Worm (Caenorhabditis elegans): ENCODE measurements around the gene xrn-1.

Gene xrn-1

ce11 chrII:14059767-14060166, 8.9 kb upstream of the xrn-1 start, which contains the start of gene rpb-11 (continued):
- no peak for TF ChIP-seq nhr-76 (tag; optimal IDR thresholded peaks at IDR 0.05)
- TF ChIP-seq mml-1 (tag; optimal IDR thresholded peaks at IDR 0.05): no peak
- no peak for TF ChIP-seq eor-1 (tag; optimal IDR thresholded peaks at IDR 0.05)
- no peak for TF ChIP-seq egl-5 (tag; optimal IDR thresholded peaks at IDR 0.05)
- peak; percentile 56 for TF ChIP-seq pqm-1 (tag; optimal IDR thresholded peaks at IDR 0.05)
- peak; percentile 88 for TF ChIP-seq jun-1 (tag; optimal IDR thresholded peaks at IDR 0.05)
- TF ChIP-seq sea-2 (GFP tag; optimal IDR thresholded peaks at IDR 0.05): no peak
- TF ChIP-seq pha-4 (tag; optimal IDR thresholded peaks at IDR 0.05): peak; percentile 98
- peak; percentile 95 for TF ChIP-seq nhr-77 (tag; optimal IDR thresholded peaks at IDR 0.05)
- peak; percentile 85 for TF ChIP-seq skn-1 (tag; optimal IDR thresholded peaks at IDR 0.05)
- TF ChIP-seq unc-62 (GFP tag; optimal IDR thresholded peaks at IDR 0.05): peak; percentile 26
- no peak for TF ChIP-seq nhr-12 (tag; optimal IDR thresholded peaks at IDR 0.05)
- peak; percentile 80 for TF ChIP-seq ceh-82 (tag; optimal IDR thresholded peaks at IDR 0.05)
- TF ChIP-seq ceh-9 (tag; optimal IDR thresholded peaks at IDR 0.05): no peak
- peak; percentile 56 for TF ChIP-seq aly-2 (tag; optimal IDR thresholded peaks at IDR 0.05)
- peak; percentile 66 for TF ChIP-seq elt-1 (tag; optimal IDR thresholded peaks at IDR 0.05)

DNA sequence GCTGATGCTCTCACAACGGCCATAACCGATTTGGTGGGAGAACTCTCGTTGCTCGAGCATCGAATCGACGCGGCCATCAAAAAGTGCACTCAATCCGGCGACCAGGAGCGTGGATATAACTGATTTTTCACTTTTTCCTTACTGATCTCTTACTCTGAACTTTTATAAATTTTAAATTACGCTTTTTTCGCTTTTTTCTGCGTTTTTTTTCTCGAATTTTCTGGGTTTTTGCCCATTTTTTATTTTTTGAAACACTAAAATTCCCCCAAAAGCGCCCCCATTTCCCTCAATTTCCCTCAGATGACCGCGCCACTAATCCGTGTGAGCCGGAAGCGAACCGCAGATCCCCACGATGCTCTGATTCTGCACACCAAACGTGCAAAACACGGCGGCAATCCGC, 8.3 kb upstream of the xrn-1 start, which contains the start of gene W01G7.4:
Gene W01G7.4 (plus strand): TSS at position 301 of the 400 bp plus-strand sequence.
- TF ChIP-seq nhr-12 (tag; optimal IDR thresholded peaks at IDR 0.05) (no peak), elt-2 (tag; optimal IDR thresholded peaks at IDR 0.05) (no peak), tbx-2 (tag; optimal IDR thresholded peaks at IDR 0.05) (no peak), nhr-67 (tag; optimal IDR thresholded peaks at IDR 0.05) (no peak), nhr-77 (tag; optimal IDR thresholded peaks at IDR 0.05) (no peak), aly-2 (tag; optimal IDR thresholded peaks at IDR 0.05) (no peak)

DNA sequence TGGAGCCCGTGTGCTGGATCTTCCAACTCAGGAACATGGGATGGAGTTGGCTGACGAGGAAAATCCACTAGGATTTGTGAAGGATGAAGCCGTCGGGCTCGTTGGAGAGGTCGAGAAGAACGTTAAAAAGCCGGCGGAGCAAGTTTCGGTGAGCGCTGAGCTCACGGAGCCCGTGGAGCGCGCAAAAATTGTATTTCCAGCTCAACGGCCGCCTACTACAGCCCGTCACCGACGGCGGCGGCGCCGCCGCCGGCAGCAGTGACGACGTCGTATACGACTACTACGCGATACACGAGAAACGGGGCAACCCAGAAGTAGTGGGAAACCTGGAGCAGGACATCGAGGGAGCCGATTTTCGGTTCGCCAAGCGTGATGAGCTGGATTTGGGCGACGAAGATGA, 7.8 kb upstream of the xrn-1 start:
- no peak for TF ChIP-seq mdl-1 (tag; optimal IDR thresholded peaks at IDR 0.05)

DNA sequence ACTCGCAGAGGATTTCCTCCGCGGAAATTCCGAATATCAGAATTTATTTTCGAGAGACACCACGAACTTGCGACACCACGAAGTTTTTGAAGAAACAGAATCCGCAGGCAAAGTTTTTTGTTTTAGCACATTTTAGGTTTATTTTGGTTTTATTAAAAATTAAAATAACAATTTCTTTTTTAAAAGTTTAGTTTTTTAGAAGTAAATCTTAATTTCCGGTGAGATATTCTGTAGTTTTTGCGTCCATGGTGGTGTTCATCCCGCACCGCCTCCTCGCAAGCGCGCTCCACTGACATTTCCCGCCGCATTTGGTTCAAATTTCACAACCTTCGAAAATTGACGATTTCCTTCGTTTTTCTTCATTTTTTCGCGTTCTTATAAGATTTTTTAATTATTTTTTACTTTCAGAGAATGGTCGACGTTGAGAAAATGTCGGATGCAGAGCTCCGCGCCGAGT, 5.6 kb upstream of the xrn-1 start, which contains the start of gene lem-2:
Gene lem-2 (plus strand): TSS at position 407 of the 457 bp plus-strand sequence.
- TF ChIP-seq elt-1 (tag; optimal IDR thresholded peaks at IDR 0.05) (no peak), unc-62 (GFP tag; optimal IDR thresholded peaks at IDR 0.05) (no peak), nhr-237 (tag; optimal IDR thresholded peaks at IDR 0.05) (no peak), ZK546.5 (tag; optimal IDR thresholded peaks at IDR 0.05) (no peak), ceh-16 (tag; optimal IDR thresholded peaks at IDR 0.05) (no peak), aly-2 (tag; optimal IDR thresholded peaks at IDR 0.05) (no peak), unc-39 (tag; optimal IDR thresholded peaks at IDR 0.05) (no peak), ceh-9 (tag; optimal IDR thresholded peaks at IDR 0.05) (no peak), eor-1 (tag; optimal IDR thresholded peaks at IDR 0.05) (no peak), elt-3 (tag; optimal IDR thresholded peaks at IDR 0.05) (no peak), fkh-2 (tag; optimal IDR thresholded peaks at IDR 0.05) (no peak), nhr-25 (tag; optimal IDR thresholded peaks at IDR 0.05) (peak; percentile 6), jun-1 (tag; optimal IDR thresholded peaks at IDR 0.05) (peak; percentile 34), snpc-4 (tag; optimal IDR thresholded peaks at IDR 0.05) (peak; percentile 81), ztf-11 (tag; optimal IDR thresholded peaks at IDR 0.05) (no peak), nhr-43 (tag; optimal IDR thresholded peaks at IDR 0.05; ENCODE audit: poor library complexity, severe bottlenecking) (no peak), mdl-1 (tag; optimal IDR thresholded peaks at IDR 0.05) (no peak), egl-27 (tag; optimal IDR thresholded peaks at IDR 0.05) (no peak), nhr-23 (tag; optimal IDR thresholded peaks at IDR 0.05) (peak; percentile 54), nhr-76 (tag; optimal IDR thresholded peaks at IDR 0.05) (no peak), egl-5 (tag; optimal IDR thresholded peaks at IDR 0.05) (no peak), lsy-12 (tag; optimal IDR thresholded peaks at IDR 0.05) (peak; percentile 76), nfya-1 (tag; optimal IDR thresholded peaks at IDR 0.05; ENCODE audit: insufficient read depth) (peak; percentile 63), nhr-12 (tag; optimal IDR thresholded peaks at IDR 0.05) (no peak), tbx-2 (tag; optimal IDR thresholded peaks at IDR 0.05) (peak; percentile 2), nhr-77 (tag; optimal IDR thresholded peaks at IDR 0.05) (peak; percentile 13), ceh-82 (tag; optimal IDR thresholded peaks at IDR 0.05) (no peak), fkh-10 (GFP tag; optimal IDR thresholded peaks at IDR 0.05) (no peak), pqm-1 (tag; optimal IDR thresholded peaks at IDR 0.05) (no peak), pha-4 (tag; optimal IDR thresholded peaks at IDR 0.05) (peak; percentile 67), skn-1 (tag; optimal IDR thresholded peaks at IDR 0.05) (no peak), fos-1 (tag; optimal IDR thresholded peaks at IDR 0.05) (no peak), lin-15B (tag; optimal IDR thresholded peaks at IDR 0.05) (peak; percentile 86), lin-39 (tag; optimal IDR thresholded peaks at IDR 0.05) (peak; percentile 41), daf-12 (tag; optimal IDR thresholded peaks at IDR 0.05) (no peak), nhr-67 (tag; optimal IDR thresholded peaks at IDR 0.05) (no peak), nhr-28 (tag; optimal IDR thresholded peaks at IDR 0.05) (no peak), ama-1 (optimal IDR thresholded peaks at IDR 0.05) (no peak), R02D3.7 (tag; optimal IDR thresholded peaks at IDR 0.05) (peak; percentile 27), zag-1 (tag; optimal IDR thresholded peaks at IDR 0.05) (no peak), nhr-11 (tag; optimal IDR thresholded peaks at IDR 0.05) (peak; percentile 15), elt-2 (tag; optimal IDR thresholded peaks at IDR 0.05) (peak; percentile 47), hmg-11 (tag; optimal IDR thresholded peaks at IDR 0.05) (peak; percentile 30), sea-2 (GFP tag; optimal IDR thresholded peaks at IDR 0.05) (no peak)

All from whole organism, L3 larva.